Fruit fly (Drosophila melanogaster) whole organism, embryonic: ENCODE measurements around the gene CG2224.

Experiments used
- B-H1 ChIP-seq: fragments of 200-800 bp; sonication (Bioruptor generic); IDR thresholded peaks from 3 replicates; pipeline ENCODE4 v1.3.6; 2022; ENCODE audit warnings: missing biosample characterization, missing genetic modification characterization
- BEAF-32 ChIP-seq: fragments of 200-800 bp; sonication (Bioruptor generic); optimal IDR thresholded peaks from 3 replicates; lab custom pipeline; 2017; ENCODE audit warnings: missing biosample characterization, missing genetic modification characterization, mild to moderate bottlenecking, moderate library complexity, missing genetic modification reagents
- Bgb ChIP-seq: fragments of 200-800 bp; sonication (Bioruptor generic); IDR thresholded peaks from 2 replicates; pipeline ENCODE4 v1.3.6; 2022; ENCODE audit warnings: missing biosample characterization, missing genetic modification characterization; ENCODE audit not compliant: partially characterized antibody
- CG10366 ChIP-seq: fragments of 200-800 bp; sonication (Bioruptor generic); IDR thresholded peaks from 2 replicates; pipeline ENCODE4 v1.3.6; 2022; ENCODE audit warnings: missing biosample characterization, missing genetic modification characterization
- CG12104 ChIP-seq: fragments of 200-800 bp; sonication (Bioruptor generic); optimal IDR thresholded peaks from 3 replicates; lab custom pipeline; 2016; ENCODE audit warnings: missing biosample characterization, missing genetic modification characterization
- CG12942 ChIP-seq: fragments of 200-800 bp; sonication (Bioruptor generic); optimal IDR thresholded peaks from 3 replicates; lab custom pipeline; 2016; ENCODE audit warnings: missing biosample characterization, missing genetic modification characterization
- CG14014 ChIP-seq: fragments of 200-800 bp; sonication (Bioruptor generic); IDR thresholded peaks from 2 replicates; pipeline ENCODE4 v1.3.6; 2022; ENCODE audit warnings: missing biosample characterization, missing genetic modification characterization
- CG14860 ChIP-seq: fragments of 200-800 bp; sonication (Bioruptor generic); IDR thresholded peaks from 3 replicates; pipeline ENCODE4 v1.3.6; 2022; ENCODE audit warnings: missing biosample characterization, missing genetic modification characterization; ENCODE audit not compliant: partially characterized antibody
- CG1603 ChIP-seq: fragments of 200-800 bp; sonication (Bioruptor generic); optimal IDR thresholded peaks from 2 replicates; lab custom pipeline; 2019; ENCODE audit warnings: missing biosample characterization, mild to moderate bottlenecking, missing genetic modification characterization, moderate library complexity
- CG16813 ChIP-seq: fragments of 200-800 bp; sonication (Bioruptor generic); IDR thresholded peaks from 3 replicates; pipeline ENCODE4 v1.3.6; 2022; ENCODE audit warnings: missing biosample characterization, missing genetic modification characterization; ENCODE audit not compliant: partially characterized antibody
- CG17186 ChIP-seq: fragments of 200-800 bp; sonication (Bioruptor generic); optimal IDR thresholded peaks from 3 replicates; lab custom pipeline; 2017; ENCODE audit warnings: missing biosample characterization, missing genetic modification reagents, missing genetic modification characterization
- CG2129 ChIP-seq: fragments of 200-800 bp; sonication (Bioruptor generic); IDR thresholded peaks from 2 replicates; pipeline ENCODE4 v1.3.6; 2022; ENCODE audit warnings: missing biosample characterization, missing genetic modification characterization; ENCODE audit not compliant: partially characterized antibody
- CG2202 ChIP-seq: fragments of 200-800 bp; sonication (Bioruptor generic); optimal IDR thresholded peaks from 2 replicates; lab custom pipeline; 2018; ENCODE audit warnings: missing biosample characterization, mild to moderate bottlenecking, missing genetic modification characterization
- CG30020 ChIP-seq: fragments of 200-800 bp; optimal IDR thresholded peaks from 2 replicates; lab custom pipeline; 2019; ENCODE audit warnings: missing biosample characterization, mild to moderate bottlenecking, missing genetic modification characterization, moderate library complexity
- CG3065 ChIP-seq: fragments of 200-800 bp; sonication (Bioruptor generic); optimal IDR thresholded peaks from 2 replicates; lab custom pipeline; 2016; ENCODE audit warnings: missing biosample characterization, missing genetic modification characterization
- CG4328 ChIP-seq: fragments of 200-800 bp; sonication (Bioruptor generic); optimal IDR thresholded peaks from 3 replicates; lab custom pipeline; 2017; ENCODE audit warnings: missing biosample characterization, missing genetic modification reagents, missing genetic modification characterization
- CG4424 ChIP-seq: fragments of 200-800 bp; sonication (Bioruptor generic); optimal IDR thresholded peaks from 3 replicates; lab custom pipeline; 2016; ENCODE audit warnings: missing biosample characterization, missing genetic modification characterization
- CG7786 ChIP-seq: fragments of 200-800 bp; sonication (Bioruptor generic); optimal IDR thresholded peaks from 2 replicates; lab custom pipeline; 2016; ENCODE audit warnings: missing biosample characterization, missing genetic modification characterization
- CG7963 ChIP-seq: fragments of 200-800 bp; sonication (Bioruptor generic); IDR thresholded peaks from 3 replicates; pipeline ENCODE4 v1.3.6; 2022; ENCODE audit warnings: missing biosample characterization, missing genetic modification characterization; ENCODE audit not compliant: partially characterized antibody
- CG9817 ChIP-seq: fragments of 200-800 bp; sonication (Bioruptor generic); optimal IDR thresholded peaks from 2 replicates; lab custom pipeline; 2018; ENCODE audit warnings: missing biosample characterization, mild to moderate bottlenecking, missing genetic modification characterization, moderate library complexity
- CTCF ChIP-seq: fragments of 200-800 bp; sonication (Bioruptor generic); optimal IDR thresholded peaks from 2 replicates; lab custom pipeline; 2017; ENCODE audit warnings: missing biosample characterization, mild to moderate bottlenecking, missing genetic modification characterization, moderate library complexity
- Deaf1 ChIP-seq: fragments of 200-800 bp; optimal IDR thresholded peaks from 3 replicates; lab custom pipeline; 2019; ENCODE audit warnings: missing biosample characterization, mild to moderate bottlenecking, missing genetic modification characterization, moderate library complexity
- Doc2 ChIP-seq: fragments of 200-800 bp; sonication (Bioruptor generic); IDR thresholded peaks from 2 replicates; pipeline ENCODE4 v1.3.6; 2022; ENCODE audit warnings: missing biosample characterization, missing genetic modification characterization
- Dp ChIP-seq: fragments of 200-800 bp; sonication (Bioruptor generic); optimal IDR thresholded peaks from 2 replicates; lab custom pipeline; 2018; ENCODE audit warnings: missing biosample characterization, mild to moderate bottlenecking, missing genetic modification characterization, moderate library complexity
- HLH3B ChIP-seq: fragments of 200-800 bp; sonication (Bioruptor generic); IDR thresholded peaks from 2 replicates; pipeline ENCODE4 v1.3.6; 2022; ENCODE audit warnings: missing biosample characterization, missing genetic modification characterization
- MTF-1 ChIP-seq: fragments of 200-800 bp; sonication (Bioruptor generic); optimal IDR thresholded peaks from 2 replicates; lab custom pipeline; 2018; ENCODE audit warnings: missing biosample characterization, mild to moderate bottlenecking, missing genetic modification characterization, borderline replicate concordance
- NFAT ChIP-seq: fragments of 200-800 bp; sonication (Bioruptor generic); IDR thresholded peaks from 2 replicates; pipeline ENCODE4 v1.3.6; 2022; ENCODE audit warnings: missing biosample characterization, missing genetic modification characterization
- NK7.1 ChIP-seq: fragments of 200-800 bp; sonication (Bioruptor generic); optimal IDR thresholded peaks from 3 replicates; lab custom pipeline; 2016; ENCODE audit warnings: missing biosample characterization, missing genetic modification characterization
- Neu2 ChIP-seq: fragments of 200-800 bp; sonication (Bioruptor generic); optimal IDR thresholded peaks from 3 replicates; lab custom pipeline; 2016; ENCODE audit warnings: missing biosample characterization, missing genetic modification characterization, borderline replicate concordance
- Ravus ChIP-seq: fragments of 200-800 bp; sonication (Bioruptor generic); IDR thresholded peaks from 2 replicates; pipeline ENCODE4 v1.3.6; 2022; ENCODE audit warnings: missing biosample characterization, missing genetic modification characterization
- Six4 ChIP-seq: fragments of 200-800 bp; sonication (Bioruptor generic); optimal IDR thresholded peaks from 2 replicates; lab custom pipeline; 2016; ENCODE audit warnings: missing biosample characterization, missing genetic modification characterization
- al ChIP-seq: fragments of 200-800 bp; sonication (Bioruptor generic); IDR thresholded peaks from 2 replicates; pipeline ENCODE4 v1.3.6; 2022; ENCODE audit warnings: missing biosample characterization, missing genetic modification characterization
- bowl ChIP-seq: fragments of 200-800 bp; sonication (Bioruptor generic); IDR thresholded peaks from 2 replicates; pipeline ENCODE4 v1.3.6; 2022; ENCODE audit warnings: missing biosample characterization, missing genetic modification characterization
- chinmo ChIP-seq: fragments of 200-800 bp; sonication (Bioruptor generic); IDR thresholded peaks from 4 replicates; pipeline ENCODE4 v1.3.6; 2022; ENCODE audit warnings: missing biosample characterization, missing genetic modification characterization; ENCODE audit not compliant: partially characterized antibody
- crp ChIP-seq, 2 experiments: fragments of 200-800 bp; sonication (Bioruptor generic); optimal IDR thresholded peaks; 2 replicates in 1 of 2; 3 replicates in 1 of 2; lab custom pipeline; 2017; ENCODE audit warnings: missing biosample characterization in 2 of 2, missing genetic modification characterization in 2 of 2, mild to moderate bottlenecking in 1 of 2, moderate library complexity in 1 of 2
- gcm ChIP-seq: fragments of 200-800 bp; sonication (Bioruptor generic); optimal IDR thresholded peaks from 2 replicates; lab custom pipeline; 2019; ENCODE audit warnings: missing biosample characterization, mild to moderate bottlenecking, missing genetic modification characterization, moderate library complexity
- gcm2 ChIP-seq: fragments of 200-800 bp; sonication (Bioruptor generic); optimal IDR thresholded peaks from 2 replicates; lab custom pipeline; 2016; ENCODE audit warnings: missing biosample characterization, missing genetic modification characterization
- grau ChIP-seq: fragments of 200-800 bp; optimal IDR thresholded peaks from 3 replicates; lab custom pipeline; 2019; ENCODE audit warnings: missing biosample characterization, mild to moderate bottlenecking, missing genetic modification characterization, moderate library complexity
- insv ChIP-seq, 2 experiments: fragments of 200-800 bp; sonication (Bioruptor generic); optimal IDR thresholded peaks; 3 replicates each; lab custom pipeline; 2016 to 2018; ENCODE audit warnings: missing biosample characterization in 2 of 2, missing genetic modification characterization in 2 of 2
- inv ChIP-seq: fragments of 200-800 bp; sonication (Bioruptor generic); IDR thresholded peaks from 2 replicates; pipeline ENCODE4 v1.3.6; 2022; ENCODE audit warnings: missing biosample characterization, missing genetic modification characterization; ENCODE audit not compliant: partially characterized antibody
- lov ChIP-seq, 2 experiments: fragments of 200-800 bp in 1 of 2; fragments of >200 bp in 1 of 2; sonication (Bioruptor generic) in 1 of 2; IDR thresholded peaks in 1 of 2; optimal IDR thresholded peaks in 1 of 2; 2 replicates in 1 of 2; 3 replicates in 1 of 2; pipeline versions ENCODE4 v1.3.6 to Lab custom; 2017 to 2022; ENCODE audit warnings: missing biosample characterization in 1 of 2, missing genetic modification characterization in 1 of 2
- nau ChIP-seq: fragments of 200-800 bp; sonication (Bioruptor generic); optimal IDR thresholded peaks from 3 replicates; lab custom pipeline; 2017; ENCODE audit warnings: missing biosample characterization, mild to moderate bottlenecking, missing genetic modification characterization, missing genetic modification reagents
- nerfin-2 ChIP-seq: fragments of 200-800 bp; sonication (Bioruptor generic); IDR thresholded peaks from 2 replicates; pipeline ENCODE4 v1.3.6; 2022; ENCODE audit warnings: missing biosample characterization, missing genetic modification characterization; ENCODE audit not compliant: partially characterized antibody
- rib ChIP-seq: fragments of 200-800 bp; sonication (Bioruptor generic); IDR thresholded peaks from 2 replicates; pipeline ENCODE4 v1.3.6; 2022; ENCODE audit warnings: missing biosample characterization, missing genetic modification characterization
- ro ChIP-seq: fragments of 200-800 bp; sonication (Bioruptor generic); IDR thresholded peaks from 2 replicates; pipeline ENCODE4 v1.3.6; 2022; ENCODE audit warnings: missing biosample characterization, missing genetic modification characterization
- slbo ChIP-seq: fragments of 200-800 bp; sonication (Bioruptor generic); IDR thresholded peaks from 2 replicates; pipeline ENCODE4 v1.3.6; 2022; ENCODE audit warnings: missing biosample characterization, missing genetic modification characterization
- sna ChIP-seq: fragments of 200-800 bp; sonication (Bioruptor generic); IDR thresholded peaks from 2 replicates; pipeline ENCODE4 v1.3.6; 2022; ENCODE audit warnings: missing biosample characterization, missing genetic modification characterization; ENCODE audit not compliant: partially characterized antibody
- wdn ChIP-seq: fragments of 200-800 bp; sonication (Bioruptor generic); IDR thresholded peaks from 2 replicates; pipeline ENCODE4 v1.3.6; 2022; ENCODE audit warnings: missing biosample characterization, missing genetic modification characterization
- zfh1 ChIP-seq: fragments of 200-800 bp; sonication (Bioruptor generic); IDR thresholded peaks from 3 replicates; pipeline ENCODE4 v1.3.6; 2022; ENCODE audit warnings: missing biosample characterization, missing genetic modification characterization
- zfh2 ChIP-seq: fragments of 200-800 bp; sonication (Bioruptor generic); optimal IDR thresholded peaks from 2 replicates; lab custom pipeline; 2016; ENCODE audit warnings: missing biosample characterization, missing genetic modification characterization

Gene CG2224

dm6 chr3R:30424993-30425392, 34.1 kb downstream of the CG2224 start, which contains the start of gene CG15536 (continued):
- TF ChIP-seq CG2129 = no peak; the same call in 1 of the 2 replicates
- no peak for TF ChIP-seq wdn (GFP tag; lab: Robert Waterston, UW)
- no peak for TF ChIP-seq zfh2 (GFP tag; lab: Kevin White, UChicago)
- no peak for TF ChIP-seq CG2202 (tag; lab: Kevin White, UChicago)
- TF ChIP-seq Bgb (GFP tag; lab: Robert Waterston, UW) = peak; percentile 77
- TF ChIP-seq Dp (GFP tag; lab: Kevin White, UChicago) = peak; percentile 72
- peak; percentile 95 to 99 for TF ChIP-seq crp (GFP tag; optimal IDR thresholded peaks at IDR 0.05; lab: Kevin White, UChicago)
- no peak for TF ChIP-seq CG7786 (GFP tag; lab: Kevin White, UChicago)
- TF ChIP-seq chinmo (GFP tag; lab: Robert Waterston, UW) = peak; percentile 71; the same call in 2 of the 4 replicates
- no peak for TF ChIP-seq gcm (GFP tag; lab: Kevin White, UChicago)
- peak; percentile 35 for TF ChIP-seq inv (GFP tag; lab: Robert Waterston, UW)
- TF ChIP-seq al (GFP tag; lab: Robert Waterston, UW) = no peak
- no peak for TF ChIP-seq gcm2 (GFP tag; lab: Kevin White, UChicago)
- peak; percentile 17 for TF ChIP-seq grau (tag; lab: Kevin White, UChicago)
- TF ChIP-seq B-H1 (GFP tag; lab: Robert Waterston, UW) = no peak
- 0 out of 3 replicates have a peak, but pooled peaks have one; percentile 3 for TF ChIP-seq zfh1
- TF ChIP-seq NFAT (GFP tag; lab: Robert Waterston, UW) = no peak
- TF ChIP-seq CG3065 (GFP tag; lab: Kevin White, UChicago) = no peak
- TF ChIP-seq CG17186 = no peak
- peak in 1 of 2 experiments; percentile 24 for TF ChIP-seq insv (GFP tag; optimal IDR thresholded peaks at IDR 0.05; lab: Kevin White, UChicago)
- TF ChIP-seq CG12104 (GFP tag; lab: Kevin White, UChicago) = no peak
- TF ChIP-seq CG30020 (tag; lab: Kevin White, UChicago) = no peak
- no peak for TF ChIP-seq rib (GFP tag; lab: Robert Waterston, UW)
- TF ChIP-seq CG16813 = peak; percentile 59
- no peak for TF ChIP-seq CG4424 (GFP tag; lab: Kevin White, UChicago)
- no peak for TF ChIP-seq NK7.1 (GFP tag; lab: Kevin White, UChicago)
- no peak for TF ChIP-seq CG12942 (GFP tag; lab: Kevin White, UChicago)
- peak; percentile 98 for TF ChIP-seq CTCF (GFP tag; lab: Kevin White, UChicago)
- TF ChIP-seq CG7963 (GFP tag; lab: Robert Waterston, UW) = peak; percentile 46; the same call in 1 of the 3 replicates
- TF ChIP-seq Deaf1 = no peak
- TF ChIP-seq bowl (GFP tag; lab: Robert Waterston, UW) = no peak
- no peak for TF ChIP-seq slbo (GFP tag; lab: Robert Waterston, UW)
- TF ChIP-seq CG14014 (GFP tag; lab: Robert Waterston, UW) = no peak
- TF ChIP-seq lov (optimal IDR thresholded peaks at IDR 0.05; lab: Kevin White, UChicago) = no peak
- TF ChIP-seq lov (GFP tag; IDR thresholded peaks at IDR 0.05; lab: Robert Waterston, UW) = no peak
- peak; percentile 63 for TF ChIP-seq BEAF-32
- peak; percentile 49; the same call in 1 of the 2 replicates for TF ChIP-seq sna (GFP tag; lab: Robert Waterston, UW)
- TF ChIP-seq CG4328 (GFP tag; lab: Kevin White, UChicago) = no peak
- TF ChIP-seq ro = no peak
- TF ChIP-seq nerfin-2 (GFP tag; lab: Robert Waterston, UW) = peak; percentile 54; the same call in 1 of the 2 replicates
- TF ChIP-seq CG10366 (GFP tag; lab: Robert Waterston, UW) = no peak
- no peak for TF ChIP-seq nau (GFP tag; lab: Kevin White, UChicago)
- TF ChIP-seq Neu2 (GFP tag; lab: Kevin White, UChicago) = no peak
- TF ChIP-seq MTF-1 (GFP tag; lab: Kevin White, UChicago) = no peak
- no peak for TF ChIP-seq Six4 (GFP tag; lab: Kevin White, UChicago)
- peak; percentile 42 for TF ChIP-seq CG1603
- no peak for TF ChIP-seq Ravus (GFP tag; lab: Robert Waterston, UW)
- TF ChIP-seq CG9817 (tag; lab: Kevin White, UChicago) = no peak
- TF ChIP-seq HLH3B = no peak
- no peak for TF ChIP-seq Doc2
- peak; percentile 60 for TF ChIP-seq CG14860
